Worm (Caenorhabditis elegans): ENCODE measurements around the gene mep-1.

ce11 chrIV:11498169-11498568, 26.3 kb upstream of the mep-1 start, which contains the start of gene sms-1:
- TF ChIP-seq xnd-1 (tag; optimal IDR thresholded peaks at IDR 0.05), result peak; percentile 90
- no peak for TF ChIP-seq snpc-4 (GFP tag; optimal IDR thresholded peaks at IDR 0.05)
- no peak for TF ChIP-seq snpc-4 (tag; optimal IDR thresholded peaks at IDR 0.05)
- no peak for TF ChIP-seq pha-4 (tag; optimal IDR thresholded peaks at IDR 0.05)
- no peak for TF ChIP-seq athp-1 (tag; optimal IDR thresholded peaks at IDR 0.05)
- no peak for TF ChIP-seq nhr-90 (tag; optimal IDR thresholded peaks at IDR 0.05)
- no peak for TF ChIP-seq F49E8.2 (tag; optimal IDR thresholded peaks at IDR 0.05; ENCODE audit: insufficient read depth)
- TF ChIP-seq attf-3 (GFP tag; conservative IDR thresholded peaks at IDR 0.05), result no peak
- TF ChIP-seq F52B5.7 (tag; optimal IDR thresholded peaks at IDR 0.05), result no peak
- no peak for TF ChIP-seq mes-4 (tag; optimal IDR thresholded peaks at IDR 0.05)
- TF ChIP-seq bed-1 (GFP tag; IDR thresholded peaks at IDR 0.05), result no peak
- no peak for TF ChIP-seq cebp-2 (GFP tag; IDR thresholded peaks at IDR 0.05)

Measured in whole organism, young adult.